Fruit fly (Drosophila melanogaster) whole organism, embryonic: ENCODE data around the gene Gcn5.

Experiments used
- Ada2b ChIP-seq: fragments of 200-800 bp; sonication (Bioruptor generic); IDR thresholded peaks from 2 replicates; pipeline ENCODE4 v1.3.6; 2022; ENCODE audit warnings: missing biosample characterization, missing genetic modification characterization
- B-H1 ChIP-seq: fragments of 200-800 bp; sonication (Bioruptor generic); IDR thresholded peaks from 3 replicates; pipeline ENCODE4 v1.3.6; 2022; ENCODE audit warnings: missing biosample characterization, missing genetic modification characterization
- CG10366 ChIP-seq: fragments of 200-800 bp; sonication (Bioruptor generic); IDR thresholded peaks from 2 replicates; pipeline ENCODE4 v1.3.6; 2022; ENCODE audit warnings: missing biosample characterization, missing genetic modification characterization
- CG11093 ChIP-seq: fragments of 200-800 bp; sonication (Bioruptor generic); IDR thresholded peaks from 3 replicates; pipeline ENCODE4 v1.3.6; 2022; ENCODE audit warnings: missing biosample characterization, missing genetic modification characterization
- CG13424 ChIP-seq: fragments of 200-800 bp; sonication (Bioruptor generic); optimal IDR thresholded peaks from 2 replicates; lab custom pipeline; 2019; ENCODE audit warnings: missing biosample characterization, mild to moderate bottlenecking, missing genetic modification characterization, moderate library complexity
- CG1529 ChIP-seq: fragments of 200-800 bp; sonication (Bioruptor generic); optimal IDR thresholded peaks from 3 replicates; lab custom pipeline; 2018; ENCODE audit warnings: missing biosample characterization, missing genetic modification characterization
- CG17361 ChIP-seq: fragments of 200-800 bp; sonication (Bioruptor generic); IDR thresholded peaks from 3 replicates; pipeline ENCODE4 v1.3.6; 2022; ENCODE audit warnings: missing biosample characterization, missing genetic modification characterization
- CG17912 ChIP-seq: fragments of 200-800 bp; sonication (Bioruptor generic); optimal IDR thresholded peaks from 2 replicates; lab custom pipeline; 2018; ENCODE audit warnings: missing biosample characterization, mild to moderate bottlenecking, missing genetic modification characterization
- CG18011 ChIP-seq: fragments of 200-800 bp; sonication (Bioruptor generic); optimal IDR thresholded peaks from 2 replicates; lab custom pipeline; 2017; ENCODE audit warnings: missing biosample characterization, missing genetic modification characterization, mild to moderate bottlenecking, moderate library complexity, missing genotype
- CG1832 ChIP-seq: fragments of 200-800 bp; sonication (Bioruptor generic); optimal IDR thresholded peaks from 2 replicates; lab custom pipeline; 2017; ENCODE audit warnings: missing biosample characterization, mild to moderate bottlenecking, missing genetic modification characterization, inconsistent platforms
- CG31224 ChIP-seq: fragments of 200-800 bp; sonication (Bioruptor generic); IDR thresholded peaks from 2 replicates; pipeline ENCODE4 v1.3.6; 2022; ENCODE audit warnings: missing biosample characterization, missing genetic modification characterization
- CG31365 ChIP-seq: fragments of 200-800 bp; sonication (Bioruptor generic); optimal IDR thresholded peaks from 2 replicates; lab custom pipeline; 2018; ENCODE audit warnings: missing biosample characterization, mild to moderate bottlenecking, missing genetic modification characterization
- CG3281 ChIP-seq: fragments of 200-800 bp; sonication (Bioruptor generic); optimal IDR thresholded peaks from 3 replicates; lab custom pipeline; 2017; ENCODE audit warnings: missing biosample characterization, mild to moderate bottlenecking, missing genetic modification characterization
- CG4424 ChIP-seq: fragments of 200-800 bp; sonication (Bioruptor generic); optimal IDR thresholded peaks from 3 replicates; lab custom pipeline; 2016; ENCODE audit warnings: missing biosample characterization, missing genetic modification characterization
- CG7839 ChIP-seq: fragments of 200-800 bp; sonication (Bioruptor generic); optimal IDR thresholded peaks from 3 replicates; lab custom pipeline; 2018; ENCODE audit warnings: missing biosample characterization, mild to moderate bottlenecking, missing genetic modification characterization, moderate library complexity
- CoRest ChIP-seq: fragments of 200-800 bp; sonication (Bioruptor generic); optimal IDR thresholded peaks from 3 replicates; lab custom pipeline; 2018; ENCODE audit warnings: missing biosample characterization, mild to moderate bottlenecking, missing genetic modification characterization, moderate library complexity
- Dp ChIP-seq: fragments of 200-800 bp; sonication (Bioruptor generic); optimal IDR thresholded peaks from 2 replicates; lab custom pipeline; 2018; ENCODE audit warnings: missing biosample characterization, mild to moderate bottlenecking, missing genetic modification characterization, moderate library complexity
- Mes4 ChIP-seq: fragments of 200-800 bp; sonication (Bioruptor generic); optimal IDR thresholded peaks from 2 replicates; lab custom pipeline; 2016; ENCODE audit warnings: missing biosample characterization, missing genetic modification characterization
- NFAT ChIP-seq: fragments of 200-800 bp; sonication (Bioruptor generic); IDR thresholded peaks from 2 replicates; pipeline ENCODE4 v1.3.6; 2022; ENCODE audit warnings: missing biosample characterization, missing genetic modification characterization
- Ptx1 ChIP-seq: fragments of 200-800 bp; sonication (Bioruptor generic); IDR thresholded peaks from 2 replicates; pipeline ENCODE4 v1.3.6; 2022; ENCODE audit warnings: missing biosample characterization, missing genetic modification characterization
- Ravus ChIP-seq: fragments of 200-800 bp; sonication (Bioruptor generic); IDR thresholded peaks from 2 replicates; pipeline ENCODE4 v1.3.6; 2022; ENCODE audit warnings: missing biosample characterization, missing genetic modification characterization
- Sox100B ChIP-seq: fragments of 200-800 bp; sonication (Bioruptor generic); optimal IDR thresholded peaks from 3 replicates; lab custom pipeline; 2018; ENCODE audit warnings: missing biosample characterization, mild to moderate bottlenecking, missing genetic modification characterization
- Sry-β ChIP-seq: fragments of 200-800 bp; sonication (Bioruptor generic); optimal IDR thresholded peaks from 2 replicates; lab custom pipeline; 2018; ENCODE audit warnings: missing biosample characterization, mild to moderate bottlenecking, missing genetic modification characterization, moderate library complexity
- amos ChIP-seq: fragments of 200-800 bp; sonication (Bioruptor generic); IDR thresholded peaks from 2 replicates; pipeline ENCODE4 v1.3.6; 2022; ENCODE audit warnings: missing biosample characterization, missing genetic modification characterization; ENCODE audit not compliant: partially characterized antibody
- ase ChIP-seq: fragments of 200-800 bp; sonication (Bioruptor generic); IDR thresholded peaks from 3 replicates; pipeline ENCODE4 v1.3.6; 2022; ENCODE audit warnings: missing biosample characterization, missing genetic modification characterization
- bbx ChIP-seq: fragments of 200-800 bp; sonication (Bioruptor generic); IDR thresholded peaks from 2 replicates; pipeline ENCODE4 v1.3.6; 2022; ENCODE audit warnings: missing biosample characterization, missing genetic modification characterization; ENCODE audit not compliant: partially characterized antibody
- bcd ChIP-seq: fragments of 200-800 bp; sonication (Bioruptor generic); optimal IDR thresholded peaks from 2 replicates; lab custom pipeline; 2017; ENCODE audit warnings: missing biosample characterization, mild to moderate bottlenecking, missing genetic modification characterization
- cato ChIP-seq: fragments of 200-800 bp; sonication (Bioruptor generic); optimal IDR thresholded peaks from 2 replicates; lab custom pipeline; 2016; ENCODE audit warnings: missing biosample characterization, missing genetic modification characterization, borderline replicate concordance
- dm ChIP-seq: fragments of 200-800 bp; sonication (Bioruptor generic); optimal IDR thresholded peaks from 3 replicates; lab custom pipeline; 2016; ENCODE audit warnings: missing biosample characterization, missing genetic modification characterization
- dysf ChIP-seq: fragments of 200-800 bp; sonication (Bioruptor generic); IDR thresholded peaks from 3 replicates; pipeline ENCODE4 v1.3.6; 2022; ENCODE audit warnings: missing biosample characterization, missing genetic modification characterization
- gem ChIP-seq: fragments of 200-800 bp; sonication (Bioruptor generic); optimal IDR thresholded peaks from 2 replicates; lab custom pipeline; 2019; ENCODE audit warnings: missing biosample characterization, mild to moderate bottlenecking, missing genetic modification characterization, moderate library complexity
- gsb ChIP-seq: fragments of 200-800 bp; sonication (Bioruptor generic); IDR thresholded peaks from 2 replicates; pipeline ENCODE4 v1.3.6; 2022; ENCODE audit warnings: missing biosample characterization, missing genetic modification characterization
- ind ChIP-seq: fragments of 200-800 bp; sonication (Bioruptor generic); optimal IDR thresholded peaks from 3 replicates; lab custom pipeline; 2016; ENCODE audit warnings: missing biosample characterization, missing genetic modification characterization
- kah ChIP-seq: fragments of 200-800 bp; sonication (Bioruptor generic); optimal IDR thresholded peaks from 2 replicates; lab custom pipeline; 2018; ENCODE audit warnings: missing biosample characterization, mild to moderate bottlenecking, missing genetic modification characterization
- lab ChIP-seq: fragments of 200-800 bp; sonication (Bioruptor generic); optimal IDR thresholded peaks from 3 replicates; lab custom pipeline; 2017; ENCODE audit warnings: missing biosample characterization, missing genetic modification characterization, mild to moderate bottlenecking, moderate library complexity, missing genetic modification reagents
- oc ChIP-seq: fragments of 200-800 bp; sonication (Bioruptor generic); optimal IDR thresholded peaks from 2 replicates; lab custom pipeline; 2018; ENCODE audit warnings: missing biosample characterization, mild to moderate bottlenecking, missing genetic modification characterization, moderate library complexity
- prd ChIP-seq, 3 experiments: fragments of >200 bp in 2 of 3; fragments of 200-800 bp in 1 of 3; sonication (Bioruptor generic) in 1 of 3; optimal IDR thresholded peaks in 2 of 3; IDR thresholded peaks in 1 of 3; 2 replicates in 2 of 3; 3 replicates in 1 of 3; pipeline versions ENCODE4 v1.3.6 to Lab custom; 2017 to 2022; ENCODE audit warnings: missing biosample characterization in 1 of 3, missing genetic modification characterization in 1 of 3
- ranshi ChIP-seq: fragments of 200-800 bp; sonication (Bioruptor generic); IDR thresholded peaks from 2 replicates; pipeline ENCODE4 v1.3.6; 2022; ENCODE audit warnings: missing biosample characterization, missing genetic modification characterization
- salm ChIP-seq: fragments of 200-800 bp; sonication (Bioruptor generic); optimal IDR thresholded peaks from 2 replicates; lab custom pipeline; 2018; ENCODE audit warnings: missing biosample characterization, mild to moderate bottlenecking, missing genetic modification characterization
- sc ChIP-seq, 3 experiments: fragments of >200 bp in 2 of 3; fragments of 200-800 bp in 1 of 3; sonication (Bioruptor generic) in 1 of 3; optimal IDR thresholded peaks; 2 replicates in 2 of 3; 3 replicates in 1 of 3; lab custom pipeline; 2017; ENCODE audit warnings: mild to moderate bottlenecking in 1 of 3, missing biosample characterization in 1 of 3, missing genetic modification characterization in 1 of 3, missing genetic modification reagents in 1 of 3
- scrt ChIP-seq: fragments of 200-800 bp; sonication (Bioruptor generic); optimal IDR thresholded peaks from 2 replicates; lab custom pipeline; 2018; ENCODE audit warnings: missing biosample characterization, mild to moderate bottlenecking, missing genetic modification characterization, moderate library complexity
- sima ChIP-seq: fragments of 200-800 bp; sonication (Bioruptor generic); optimal IDR thresholded peaks from 2 replicates; lab custom pipeline; 2016; ENCODE audit warnings: missing biosample characterization, missing genetic modification characterization
- sr ChIP-seq: fragments of 200-800 bp; sonication (Bioruptor generic); IDR thresholded peaks from 3 replicates; pipeline ENCODE4 v1.3.6; 2022; ENCODE audit warnings: missing biosample characterization, missing genetic modification characterization
- tgo ChIP-seq: fragments of 200-800 bp; sonication (Bioruptor generic); IDR thresholded peaks from 3 replicates; pipeline ENCODE4 v1.3.6; 2022; ENCODE audit warnings: missing biosample characterization, missing genetic modification characterization
- unc-4 ChIP-seq: fragments of 200-800 bp; sonication (Bioruptor generic); IDR thresholded peaks from 2 replicates; pipeline ENCODE4 v1.3.6; 2022; ENCODE audit warnings: missing biosample characterization, missing genetic modification characterization; ENCODE audit not compliant: partially characterized antibody
- unpg ChIP-seq: fragments of 200-800 bp; sonication (Bioruptor generic); optimal IDR thresholded peaks from 3 replicates; lab custom pipeline; 2018; ENCODE audit warnings: missing biosample characterization, mild to moderate bottlenecking, missing genetic modification characterization, moderate library complexity
- zfh1 ChIP-seq: fragments of 200-800 bp; sonication (Bioruptor generic); IDR thresholded peaks from 3 replicates; pipeline ENCODE4 v1.3.6; 2022; ENCODE audit warnings: missing biosample characterization, missing genetic modification characterization
- zfh2 ChIP-seq: fragments of 200-800 bp; sonication (Bioruptor generic); optimal IDR thresholded peaks from 2 replicates; lab custom pipeline; 2016; ENCODE audit warnings: missing biosample characterization, missing genetic modification characterization

The Gcn5 gene

dm6 chr3L:12529431-12530007 lies 5.7 kb upstream of the Gcn5 start (continued):
- TF ChIP-seq gsb (GFP tag; lab: Robert Waterston, UW): no peak
- TF ChIP-seq NFAT: no peak
- TF ChIP-seq bbx (GFP tag; lab: Robert Waterston, UW): no peak
- TF ChIP-seq CG13424 (tag; lab: Kevin White, UChicago): peak; percentile 44
- peak; percentile 26; the same call in 1 of the 2 replicates for TF ChIP-seq Ptx1 (GFP tag; lab: Robert Waterston, UW)
- no peak for TF ChIP-seq CG11093 (GFP tag; lab: Robert Waterston, UW)
- no peak for TF ChIP-seq zfh2 (GFP tag; lab: Kevin White, UChicago)
- TF ChIP-seq B-H1 (GFP tag; lab: Robert Waterston, UW): peak; percentile 26; the same call in 1 of the 3 replicates
- peak; percentile 39 for TF ChIP-seq ind (GFP tag; lab: Kevin White, UChicago)
- peak; percentile 34 for TF ChIP-seq CoRest
- TF ChIP-seq Ada2b: peak; percentile 56
- TF ChIP-seq cato: no peak
- no peak for TF ChIP-seq CG17912 (GFP tag; lab: Kevin White, UChicago)
- TF ChIP-seq CG7839 (tag; lab: Kevin White, UChicago): peak; percentile 51
- TF ChIP-seq unc-4: no peak
- no peak for TF ChIP-seq prd (optimal IDR thresholded peaks at IDR 0.05; lab: Kevin White, UChicago)
- peak; percentile 53; the same call in 2 of the 3 replicates for TF ChIP-seq prd (GFP tag; IDR thresholded peaks at IDR 0.05; lab: Robert Waterston, UW)
- TF ChIP-seq CG31224 (GFP tag; lab: Robert Waterston, UW): no peak
- peak; percentile 68 for TF ChIP-seq zfh1
- peak; percentile 54 for TF ChIP-seq CG10366 (GFP tag; lab: Robert Waterston, UW)
- TF ChIP-seq sima (GFP tag; lab: Kevin White, UChicago): no peak
- TF ChIP-seq amos: no peak
- peak; percentile 60 for TF ChIP-seq lab
- TF ChIP-seq gem (tag; lab: Kevin White, UChicago): peak; percentile 62
- TF ChIP-seq CG31365 (tag; lab: Kevin White, UChicago): peak; percentile 23
- peak; percentile 10; the same call in 2 of the 3 replicates for TF ChIP-seq CG17361 (GFP tag; lab: Robert Waterston, UW)
- TF ChIP-seq Dp (GFP tag; lab: Kevin White, UChicago): no peak
- TF ChIP-seq CG1529: peak; percentile 25
- TF ChIP-seq ase: peak; percentile 48; the same call in 2 of the 3 replicates
- peak; percentile 60 for TF ChIP-seq CG4424 (GFP tag; lab: Kevin White, UChicago)
- TF ChIP-seq Ravus (GFP tag; lab: Robert Waterston, UW): no peak
- no peak for TF ChIP-seq sc (optimal IDR thresholded peaks at IDR 0.05; lab: Kevin White, UChicago)
- peak; percentile 5 for TF ChIP-seq sc (GFP tag; optimal IDR thresholded peaks at IDR 0.05; lab: Kevin White, UChicago)
- peak; percentile 44 for TF ChIP-seq Sox100B (GFP tag; lab: Kevin White, UChicago)
- TF ChIP-seq CG1832: no peak
- peak; percentile 29 for TF ChIP-seq salm (tag; lab: Kevin White, UChicago)
- peak; percentile 32 for TF ChIP-seq Mes4 (GFP tag; lab: Kevin White, UChicago)
- TF ChIP-seq dysf: peak; percentile 40; the same call in 1 of the 3 replicates
- no peak for TF ChIP-seq kah (GFP tag; lab: Kevin White, UChicago)
- no peak for TF ChIP-seq Sry-β (GFP tag; lab: Kevin White, UChicago)
- peak; percentile 34; the same call in 2 of the 3 replicates for TF ChIP-seq tgo (GFP tag; lab: Robert Waterston, UW)
- TF ChIP-seq scrt: peak; percentile 10
- TF ChIP-seq sr (GFP tag; lab: Robert Waterston, UW): peak; percentile 76
- peak; percentile 38 for TF ChIP-seq CG18011
- peak; percentile 25 for TF ChIP-seq bcd (GFP tag; lab: Kevin White, UChicago)
- peak; percentile 17; the same call in 1 of the 2 replicates for TF ChIP-seq ranshi (GFP tag; lab: Robert Waterston, UW)
- TF ChIP-seq dm (GFP tag; lab: Kevin White, UChicago): no peak
- no peak for TF ChIP-seq oc (tag; lab: Kevin White, UChicago)
- peak; percentile 66 for TF ChIP-seq unpg
- peak; percentile 55 for TF ChIP-seq CG3281
